Fruit fly (Drosophila melanogaster) whole organism, wandering third instar larva: ENCODE results near the gene CG3294.

Experiments used
- Abd-B ChIP-seq: fragments of >200 bp; optimal IDR thresholded peaks from 2 replicates; lab custom pipeline; 2017; ENCODE audit warnings: missing biosample characterization, missing genetic modification characterization
- CG32264 ChIP-seq: fragments of 200-800 bp; sonication (Bioruptor generic); optimal IDR thresholded peaks from 2 replicates; lab custom pipeline; 2016; ENCODE audit warnings: missing biosample characterization, missing genetic modification characterization
- CG9705 ChIP-seq: fragments of 200-800 bp; sonication (Bioruptor generic); optimal IDR thresholded peaks from 2 replicates; lab custom pipeline; 2018; ENCODE audit warnings: missing biosample characterization, mild to moderate bottlenecking, missing genetic modification characterization
- CrebA ChIP-seq: fragments of 200-800 bp; sonication (Bioruptor generic); optimal IDR thresholded peaks from 2 replicates; lab custom pipeline; 2016; ENCODE audit warnings: missing biosample characterization, mild to moderate bottlenecking, missing genetic modification characterization, borderline replicate concordance
- Dfd ChIP-seq: fragments of >200 bp; optimal IDR thresholded peaks from 2 replicates; lab custom pipeline; 2017; ENCODE audit warnings: missing biosample characterization, missing genetic modification characterization
- Dif ChIP-seq: fragments of 200-275, 200-300 bp; sonication (Bioruptor generic); optimal IDR thresholded peaks from 2 replicates; lab custom pipeline; 2018; ENCODE audit warnings: missing biosample characterization, missing genetic modification characterization; ENCODE audit not compliant: partially characterized antibody
- GATAd ChIP-seq: sonication (Bioruptor generic); optimal IDR thresholded peaks from 2 replicates; lab custom pipeline; 2016; ENCODE audit warnings: missing biosample characterization, missing genetic modification characterization
- HLH106 ChIP-seq: fragments of 200-800 bp; optimal IDR thresholded peaks from 3 replicates; lab custom pipeline; 2019; ENCODE audit warnings: missing biosample characterization, mild to moderate bottlenecking, missing genetic modification characterization, moderate library complexity
- Hnf4 ChIP-seq: fragments of 200-800 bp; sonication (Bioruptor generic); optimal IDR thresholded peaks from 2 replicates; lab custom pipeline; 2016; ENCODE audit warnings: missing biosample characterization, mild to moderate bottlenecking, missing genetic modification characterization
- Hr78 ChIP-seq: fragments of >200 bp; optimal IDR thresholded peaks from 2 replicates; lab custom pipeline; 2017; ENCODE audit warnings: missing biosample characterization, missing genetic modification characterization
- Hr83 ChIP-seq: fragments of 200-300 bp; sonication (Bioruptor generic); optimal IDR thresholded peaks from 2 replicates; lab custom pipeline; 2016; ENCODE audit warnings: missing biosample characterization, mild to moderate bottlenecking, missing genetic modification characterization, moderate library complexity; ENCODE audit not compliant: poor library complexity, severe bottlenecking
- Mio ChIP-seq: sonication (Bioruptor generic); optimal IDR thresholded peaks from 2 replicates; lab custom pipeline; 2016; ENCODE audit warnings: missing biosample characterization, missing genetic modification characterization
- N ChIP-seq: fragments of >200 bp; optimal IDR thresholded peaks from 2 replicates; lab custom pipeline; 2018; ENCODE audit warnings: missing biosample characterization, missing external identifiers, missing genetic modification characterization
- OdsH ChIP-seq: fragments of 200-800 bp; sonication (Bioruptor generic); optimal IDR thresholded peaks from 2 replicates; lab custom pipeline; 2016; ENCODE audit warnings: missing biosample characterization, mild to moderate bottlenecking, missing genetic modification characterization
- Rel ChIP-seq, 2 experiments: fragments of 200-800 bp; sonication (Bioruptor generic) in 1 of 2; optimal IDR thresholded peaks; 2 replicates in 1 of 2; 3 replicates in 1 of 2; lab custom pipeline; 2016 to 2019; ENCODE audit warnings: mild to moderate bottlenecking in 2 of 2, missing biosample characterization in 2 of 2, missing genetic modification characterization in 2 of 2, moderate library complexity in 1 of 2
- Sp1 ChIP-seq: fragments of 200-800 bp; sonication (Bioruptor generic); optimal IDR thresholded peaks from 3 replicates; lab custom pipeline; 2019; ENCODE audit warnings: missing biosample characterization, mild to moderate bottlenecking, missing genetic modification characterization, moderate library complexity
- Vsx2 ChIP-seq: fragments of 200-300, 225-300 bp; sonication (Bioruptor generic); optimal IDR thresholded peaks from 2 replicates; lab custom pipeline; 2018; ENCODE audit warnings: missing biosample characterization, missing genetic modification characterization; ENCODE audit not compliant: partially characterized antibody
- br ChIP-seq: fragments of 200-800 bp; sonication (Bioruptor generic); optimal IDR thresholded peaks from 2 replicates; lab custom pipeline; 2016; ENCODE audit warnings: missing biosample characterization, missing genetic modification characterization
- brk ChIP-seq: fragments of 200-800 bp; sonication (Bioruptor generic); optimal IDR thresholded peaks from 2 replicates; lab custom pipeline; 2016; ENCODE audit warnings: missing biosample characterization, mild to moderate bottlenecking, missing genetic modification characterization
- dl ChIP-seq, 2 experiments: fragments of 175-275, 200-275 bp in 1 of 2; fragments of 200-275 bp in 1 of 2; sonication (Bioruptor generic); optimal IDR thresholded peaks; lab custom pipeline; 2018; ENCODE audit warnings: mild to moderate bottlenecking in 2 of 2, missing biosample characterization in 2 of 2, missing genetic modification characterization in 2 of 2, moderate library complexity in 2 of 2; ENCODE audit not compliant: partially characterized antibody in 2 of 2, insufficient read depth in 1 of 2
- dsf ChIP-seq: sonication (Bioruptor generic); optimal IDR thresholded peaks from 2 replicates; lab custom pipeline; 2016; ENCODE audit warnings: missing biosample characterization, missing genetic modification characterization, borderline replicate concordance
- ey ChIP-seq: fragments of 200-800 bp; sonication (Bioruptor generic); optimal IDR thresholded peaks from 2 replicates; lab custom pipeline; 2016; ENCODE audit warnings: missing biosample characterization, missing genetic modification characterization
- fru ChIP-seq: fragments of 200-800 bp; sonication (Bioruptor generic); optimal IDR thresholded peaks from 3 replicates; lab custom pipeline; 2016; ENCODE audit warnings: missing biosample characterization, mild to moderate bottlenecking, missing genetic modification characterization
- h ChIP-seq: fragments of 200-800 bp; sonication (Bioruptor generic); optimal IDR thresholded peaks from 3 replicates; lab custom pipeline; 2016; ENCODE audit warnings: missing biosample characterization, mild to moderate bottlenecking, missing genetic modification characterization
- jim ChIP-seq: fragments of 175-275, 200-325 bp; sonication (Bioruptor generic); optimal IDR thresholded peaks from 2 replicates; lab custom pipeline; 2016; ENCODE audit warnings: missing biosample characterization, mild to moderate bottlenecking, missing genetic modification characterization
- lola ChIP-seq: fragments of >200 bp; optimal IDR thresholded peaks from 2 replicates; lab custom pipeline; 2017; ENCODE audit warnings: missing biosample characterization, missing genetic modification characterization
- psq ChIP-seq: fragments of 200-800 bp; sonication (Bioruptor generic); optimal IDR thresholded peaks from 3 replicates; lab custom pipeline; 2017; ENCODE audit warnings: missing biosample characterization, mild to moderate bottlenecking, missing genetic modification characterization, moderate library complexity
- rgr ChIP-seq: fragments of 200-800 bp; sonication (Bioruptor generic); optimal IDR thresholded peaks from 3 replicates; lab custom pipeline; 2016; ENCODE audit warnings: missing biosample characterization, mild to moderate bottlenecking, missing genetic modification characterization
- sage ChIP-seq: fragments of 200-800 bp; sonication (Bioruptor generic); optimal IDR thresholded peaks from 2 replicates; lab custom pipeline; 2016; ENCODE audit warnings: missing biosample characterization, mild to moderate bottlenecking, missing genetic modification characterization
- sv ChIP-seq: fragments of 200-800 bp; sonication (Bioruptor generic); optimal IDR thresholded peaks from 3 replicates; lab custom pipeline; 2016; ENCODE audit warnings: missing biosample characterization, missing genetic modification characterization
- tai ChIP-seq: sonication (Bioruptor generic); optimal IDR thresholded peaks from 2 replicates; lab custom pipeline; 2016; ENCODE audit warnings: missing biosample characterization, missing genetic modification characterization
- usp ChIP-seq: fragments of >200 bp; optimal IDR thresholded peaks from 2 replicates; lab custom pipeline; 2017; ENCODE audit warnings: missing biosample characterization, missing genetic modification characterization
- woc ChIP-seq: sonication (Bioruptor generic); optimal IDR thresholded peaks from 2 replicates; lab custom pipeline; 2016; ENCODE audit warnings: missing biosample characterization, mild to moderate bottlenecking, missing genetic modification characterization

The CG3294 gene

dm6 chr2L:4800033-4800432 is 5.7 kb downstream of the CG3294 start:
- TF ChIP-seq usp, result no peak
- TF ChIP-seq lola (GFP tag; lab: Kevin White, UChicago), result no peak
- no peak for TF ChIP-seq woc
- TF ChIP-seq rgr, result no peak
- TF ChIP-seq ey (GFP tag; lab: Kevin White, UChicago), result no peak
- no peak for TF ChIP-seq psq
- no peak for TF ChIP-seq CrebA (GFP tag; lab: Kevin White, UChicago)
- TF ChIP-seq Mio (GFP tag; lab: Kevin White, UChicago), result no peak
- TF ChIP-seq br (GFP tag; lab: Kevin White, UChicago), result no peak
- no peak for TF ChIP-seq fru (GFP tag; lab: Kevin White, UChicago)
- TF ChIP-seq Dif (GFP tag; lab: Kevin White, UChicago), result no peak
- no peak for TF ChIP-seq Sp1
- TF ChIP-seq sage, result no peak
- TF ChIP-seq tai (GFP tag; lab: Kevin White, UChicago), result no peak
- TF ChIP-seq dsf, result no peak
- TF ChIP-seq Dfd (GFP tag; lab: Kevin White, UChicago), result no peak
- TF ChIP-seq GATAd, result no peak
- no peak for TF ChIP-seq Hr78 (GFP tag; lab: Kevin White, UChicago)

- TF ChIP-seq CG32264 (GFP tag; lab: Kevin White, UChicago), result no peak
- no peak for TF ChIP-seq dsf
- no peak for TF ChIP-seq rgr
- no peak for TF ChIP-seq CG9705 (GFP tag; lab: Kevin White, UChicago)
- TF ChIP-seq Dfd (GFP tag; lab: Kevin White, UChicago), result no peak
- TF ChIP-seq HLH106 (tag; lab: Kevin White, UChicago), result no peak
- no peak for TF ChIP-seq br (GFP tag; lab: Kevin White, UChicago)
- TF ChIP-seq Hnf4 (GFP tag; lab: Kevin White, UChicago), result no peak
- no peak for TF ChIP-seq jim (GFP tag; lab: Kevin White, UChicago)
- no peak for TF ChIP-seq Abd-B (GFP tag; lab: Kevin White, UChicago)
Observed at dm6 chr2L:4801705-4802216, 7.4 kb downstream of the CG3294 start, which contains the start of gene slf. slf (minus strand) TSS chr2L:4801923.

DNA sequence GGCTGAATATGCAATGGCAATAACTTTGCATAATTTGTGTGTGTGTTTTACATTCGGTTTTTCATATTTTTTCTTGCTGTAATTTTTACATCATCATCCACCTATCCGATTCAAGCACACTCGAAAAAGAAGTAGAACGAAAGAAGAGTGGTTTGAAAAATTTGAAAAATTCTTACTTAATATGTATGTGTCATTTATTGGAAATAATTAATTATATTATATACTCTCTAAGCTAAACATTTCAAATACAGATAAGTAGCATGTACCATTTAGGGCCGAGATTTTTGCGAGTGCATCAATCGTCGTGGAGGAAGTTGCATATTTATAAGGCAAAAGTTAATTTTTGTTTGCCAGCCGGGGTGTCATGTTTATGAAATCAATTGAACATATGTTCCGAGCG is 11.8 kb downstream of the CG3294 start:
- no peak for TF ChIP-seq Hnf4 (GFP tag; lab: Kevin White, UChicago)
- TF ChIP-seq CrebA (GFP tag; lab: Kevin White, UChicago), result no peak
- no peak for TF ChIP-seq sv
- TF ChIP-seq Hr83, result no peak
- no peak for TF ChIP-seq psq
- TF ChIP-seq rgr, result no peak
- no peak for TF ChIP-seq tai (GFP tag; lab: Kevin White, UChicago)
- TF ChIP-seq OdsH (GFP tag; lab: Kevin White, UChicago), result no peak
- no peak for TF ChIP-seq lola (GFP tag; lab: Kevin White, UChicago)

- TF ChIP-seq psq, result peak; percentile 3
- peak; percentile 59 for TF ChIP-seq woc
- peak; percentile 21 for TF ChIP-seq h (GFP tag; lab: Kevin White, UChicago)
- TF ChIP-seq Dfd (GFP tag; lab: Kevin White, UChicago), result no peak
- no peak for TF ChIP-seq N (GFP tag; lab: Kevin White, UChicago)
- TF ChIP-seq fru (GFP tag; lab: Kevin White, UChicago), result peak; percentile 29
- TF ChIP-seq, all 38 proteins: peak for 4
Observed at dm6 chr2L:4807953-4808604, 13.7 kb downstream of the CG3294 start.

dm6 chr2L:4810044-4810609 is 15.8 kb downstream of the CG3294 start:
- TF ChIP-seq Vsx2 (peak; percentile 79), usp (no peak), Hnf4 (GFP tag; lab: Kevin White, UChicago) (no peak), OdsH (GFP tag; lab: Kevin White, UChicago) (peak; percentile 42), CG32264 (GFP tag; lab: Kevin White, UChicago) (no peak), ey (GFP tag; lab: Kevin White, UChicago) (peak; percentile 0), jim (GFP tag; lab: Kevin White, UChicago) (no peak), Mio (GFP tag; lab: Kevin White, UChicago) (no peak), lola (GFP tag; lab: Kevin White, UChicago) (no peak), h (GFP tag; lab: Kevin White, UChicago) (peak; percentile 54), psq (no peak), Abd-B (GFP tag; lab: Kevin White, UChicago) (no peak), brk (GFP tag; lab: Kevin White, UChicago) (peak; percentile 46), dl (GFP tag; optimal IDR thresholded peaks at IDR 0.05; lab: Kevin White, UChicago; ENCODE audit: insufficient read depth in 1 of 2, partially characterized antibody in 2 of 2) (peak in 1 of 2 experiments; percentile 26), sage (peak; percentile 15), CrebA (GFP tag; lab: Kevin White, UChicago) (no peak), rgr (peak; percentile 4), Sp1 (peak; percentile 45), woc (peak; percentile 29), Rel (GFP tag; optimal IDR thresholded peaks at IDR 0.05; lab: Kevin White, UChicago) (no peak), Rel (tag; optimal IDR thresholded peaks at IDR 0.05; lab: Kevin White, UChicago) (peak; percentile 44), Dif (GFP tag; lab: Kevin White, UChicago) (peak; percentile 73)
